Fruit fly (Drosophila melanogaster) whole organism, prepupa: ENCODE results near the gene CG11892.

Experiments used
- Blimp-1 ChIP-seq: fragments of 200-800 bp; sonication (Bioruptor generic); optimal IDR thresholded peaks from 3 replicates; lab custom pipeline; 2017; ENCODE audit warnings: missing biosample characterization, missing genetic modification characterization, mild to moderate bottlenecking, moderate library complexity, missing genetic modification reagents
- CG10631 ChIP-seq: fragments of 200-800 bp; sonication (Bioruptor generic); optimal IDR thresholded peaks from 2 replicates; lab custom pipeline; 2016; ENCODE audit warnings: missing biosample characterization, missing genetic modification characterization
- CG11294 ChIP-seq: fragments of 200-800 bp; sonication (Bioruptor generic); IDR thresholded peaks from 2 replicates; pipeline ENCODE4 v1.3.6; 2022; ENCODE audit warnings: missing biosample characterization, missing genetic modification characterization
- CG11762 ChIP-seq: fragments of 200-800 bp; sonication (Bioruptor generic); optimal IDR thresholded peaks from 3 replicates; lab custom pipeline; 2016; ENCODE audit warnings: missing biosample characterization, missing genetic modification characterization; ENCODE audit not compliant: insufficient read depth
- CG11902 ChIP-seq: fragments of 200-800 bp; sonication (Bioruptor generic); optimal IDR thresholded peaks from 3 replicates; lab custom pipeline; 2016; ENCODE audit warnings: missing biosample characterization, missing genetic modification characterization
- CG15336 ChIP-seq: fragments of 200-800 bp; sonication (Bioruptor generic); IDR thresholded peaks from 2 replicates; pipeline ENCODE4 v1.3.6; 2022; ENCODE audit warnings: missing biosample characterization, missing genetic modification characterization
- CG3032 ChIP-seq: fragments of 200-800 bp; optimal IDR thresholded peaks from 2 replicates; lab custom pipeline; 2019; ENCODE audit warnings: missing biosample characterization, mild to moderate bottlenecking, missing genetic modification characterization, moderate library complexity
- CG31627 ChIP-seq: fragments of 200-800 bp; sonication (Bioruptor generic); optimal IDR thresholded peaks from 3 replicates; lab custom pipeline; 2016; ENCODE audit warnings: missing biosample characterization, missing genetic modification characterization
- CG34406 ChIP-seq: fragments of 200-800 bp; sonication (Bioruptor generic); optimal IDR thresholded peaks from 3 replicates; lab custom pipeline; 2016; ENCODE audit warnings: missing biosample characterization, missing genetic modification characterization
- CG3919 ChIP-seq: fragments of 200-800 bp; sonication (Bioruptor generic); optimal IDR thresholded peaks from 3 replicates; lab custom pipeline; 2016; ENCODE audit warnings: missing biosample characterization, missing genetic modification characterization
- CG4318 ChIP-seq: fragments of 200-800 bp; sonication (Bioruptor generic); optimal IDR thresholded peaks from 3 replicates; lab custom pipeline; 2017; ENCODE audit warnings: missing biosample characterization, mild to moderate bottlenecking, missing genetic modification characterization
- CG6276 ChIP-seq: fragments of 200-800 bp; sonication (Bioruptor generic); optimal IDR thresholded peaks from 2 replicates; lab custom pipeline; 2017; ENCODE audit warnings: missing biosample characterization, mild to moderate bottlenecking, missing genetic modification characterization
- CG6792 ChIP-seq: fragments of 200-800 bp; sonication (Bioruptor generic); optimal IDR thresholded peaks from 3 replicates; lab custom pipeline; 2016; ENCODE audit warnings: missing biosample characterization, missing genetic modification characterization
- CG7368 ChIP-seq: fragments of 200-800 bp; sonication (Bioruptor generic); optimal IDR thresholded peaks from 3 replicates; lab custom pipeline; 2016; ENCODE audit warnings: missing biosample characterization, missing genetic modification characterization
- CG8632 ChIP-seq: fragments of 200-800 bp; sonication (Bioruptor generic); optimal IDR thresholded peaks from 3 replicates; lab custom pipeline; 2016; ENCODE audit warnings: missing biosample characterization, missing genetic modification characterization
- CG9139 ChIP-seq: fragments of 200-800 bp; sonication (Bioruptor generic); optimal IDR thresholded peaks from 3 replicates; lab custom pipeline; 2017; ENCODE audit warnings: missing biosample characterization, mild to moderate bottlenecking, missing genetic modification characterization
- Eip93F ChIP-seq: fragments of 200-800 bp; sonication (Bioruptor generic); optimal IDR thresholded peaks from 2 replicates; lab custom pipeline; 2016; ENCODE audit warnings: missing biosample characterization, mild to moderate bottlenecking, missing genetic modification characterization
- Hr39 ChIP-seq: fragments of 200-800 bp; sonication (Bioruptor generic); optimal IDR thresholded peaks from 2 replicates; lab custom pipeline; 2016; ENCODE audit warnings: missing biosample characterization, missing genetic modification characterization
- Hr4 ChIP-seq: fragments of 200-800 bp; sonication (Bioruptor generic); optimal IDR thresholded peaks from 3 replicates; lab custom pipeline; 2016; ENCODE audit warnings: missing biosample characterization, missing genetic modification characterization
- Lpt ChIP-seq: fragments of 200-800 bp; sonication (Bioruptor generic); optimal IDR thresholded peaks from 3 replicates; lab custom pipeline; 2016; ENCODE audit warnings: missing biosample characterization, missing genetic modification characterization
- OdsH ChIP-seq: fragments of 200-800 bp; sonication (Bioruptor generic); optimal IDR thresholded peaks from 3 replicates; lab custom pipeline; 2016; ENCODE audit warnings: missing biosample characterization, missing genetic modification characterization
- Sox14 ChIP-seq: fragments of 200-800 bp; sonication (Bioruptor generic); optimal IDR thresholded peaks from 3 replicates; lab custom pipeline; 2016; ENCODE audit warnings: missing biosample characterization, missing genetic modification characterization
- Sox15 ChIP-seq: fragments of 200-800 bp; sonication (Bioruptor generic); optimal IDR thresholded peaks from 3 replicates; lab custom pipeline; 2016; ENCODE audit warnings: missing biosample characterization, missing genetic modification characterization
- achi ChIP-seq: fragments of 200-800 bp; sonication (Bioruptor generic); optimal IDR thresholded peaks from 3 replicates; lab custom pipeline; 2016; ENCODE audit warnings: missing biosample characterization, missing genetic modification characterization
- acj6 ChIP-seq: fragments of 200-800 bp; sonication (Bioruptor generic); optimal IDR thresholded peaks from 3 replicates; lab custom pipeline; 2016; ENCODE audit warnings: missing biosample characterization, missing genetic modification characterization
- cyc ChIP-seq: fragments of 200-800 bp; sonication (Bioruptor generic); optimal IDR thresholded peaks from 3 replicates; lab custom pipeline; 2016; ENCODE audit warnings: missing biosample characterization, missing genetic modification characterization
- dac ChIP-seq: fragments of 200-800 bp; sonication (Bioruptor generic); optimal IDR thresholded peaks from 2 replicates; lab custom pipeline; 2017; ENCODE audit warnings: missing biosample characterization, mild to moderate bottlenecking, missing genetic modification characterization
- dsx ChIP-seq: fragments of 200-800 bp; optimal IDR thresholded peaks from 3 replicates; lab custom pipeline; 2019; ENCODE audit warnings: missing biosample characterization, mild to moderate bottlenecking, missing genetic modification characterization, moderate library complexity; ENCODE audit not compliant: poor library complexity, severe bottlenecking
- esn ChIP-seq: fragments of 200-800 bp; sonication (Bioruptor generic); optimal IDR thresholded peaks from 2 replicates; lab custom pipeline; 2016; ENCODE audit warnings: missing biosample characterization, mild to moderate bottlenecking, missing genetic modification characterization, moderate library complexity
- fd85E ChIP-seq: fragments of 200-800 bp; sonication (Bioruptor generic); optimal IDR thresholded peaks from 3 replicates; lab custom pipeline; 2016; ENCODE audit warnings: missing biosample characterization, missing genetic modification characterization
- fkh ChIP-seq: fragments of 200-800 bp; sonication (Bioruptor generic); optimal IDR thresholded peaks from 3 replicates; lab custom pipeline; 2017; ENCODE audit warnings: missing biosample characterization, mild to moderate bottlenecking, missing genetic modification characterization, moderate library complexity
- lz ChIP-seq: fragments of 200-800 bp; sonication (Bioruptor generic); optimal IDR thresholded peaks from 3 replicates; lab custom pipeline; 2016; ENCODE audit warnings: missing biosample characterization, missing genetic modification characterization
- pdm3 ChIP-seq: fragments of 200-800 bp; sonication (Bioruptor generic); optimal IDR thresholded peaks from 3 replicates; lab custom pipeline; 2016; ENCODE audit warnings: missing biosample characterization, missing genetic modification characterization
- salr ChIP-seq, 2 experiments: fragments of 200-800 bp; sonication (Bioruptor generic); optimal IDR thresholded peaks; 3 replicates each; lab custom pipeline; 2016 to 2018; ENCODE audit warnings: missing biosample characterization in 2 of 2, missing genetic modification characterization in 2 of 2, mild to moderate bottlenecking in 1 of 2
- ss ChIP-seq, 2 experiments: fragments of 200-800 bp; sonication (Bioruptor generic); optimal IDR thresholded peaks; 2 replicates in 1 of 2; 3 replicates in 1 of 2; lab custom pipeline; 2017 to 2018; ENCODE audit warnings: mild to moderate bottlenecking in 2 of 2, missing biosample characterization in 2 of 2, missing genetic modification characterization in 2 of 2, moderate library complexity in 1 of 2
- svp ChIP-seq: fragments of 200-800 bp; sonication (Bioruptor generic); peaks from one replicate; lab custom pipeline; 2016; ENCODE audit warnings: missing biosample characterization, missing genetic modification characterization
- topi ChIP-seq: fragments of 200-800 bp; sonication (Bioruptor generic); optimal IDR thresholded peaks from 3 replicates; lab custom pipeline; 2016; ENCODE audit warnings: missing biosample characterization, missing genetic modification characterization
- vri ChIP-seq: fragments of 200-800 bp; sonication (Bioruptor generic); optimal IDR thresholded peaks from 3 replicates; lab custom pipeline; 2016; ENCODE audit warnings: missing biosample characterization, mild to moderate bottlenecking, missing genetic modification characterization

The CG11892 gene

dm6 chr3R:25292864-25293284 lies 11.5 kb downstream of the CG11892 start, which contains the start of gene CG31098 (continued):
- no peak for TF ChIP-seq Hr4 (GFP tag; lab: Kevin White, UChicago)
- TF ChIP-seq fd85E (GFP tag; lab: Kevin White, UChicago): no peak
- no peak for TF ChIP-seq CG8632 (GFP tag; lab: Kevin White, UChicago)
- TF ChIP-seq Hr39: no peak
- no peak for TF ChIP-seq Sox14 (GFP tag; lab: Kevin White, UChicago)
- TF ChIP-seq cyc (GFP tag; lab: Kevin White, UChicago): no peak
- TF ChIP-seq Sox15 (GFP tag; lab: Kevin White, UChicago): no peak
- TF ChIP-seq lz (GFP tag; lab: Kevin White, UChicago): no peak
- TF ChIP-seq CG4318 (GFP tag; lab: Kevin White, UChicago): no peak
- no peak for TF ChIP-seq pdm3 (GFP tag; lab: Kevin White, UChicago)
- TF ChIP-seq Eip93F (GFP tag; lab: Kevin White, UChicago): peak; percentile 25
- TF ChIP-seq acj6 (GFP tag; lab: Kevin White, UChicago): no peak
- no peak for TF ChIP-seq CG7368
- TF ChIP-seq Blimp-1 (GFP tag; lab: Kevin White, UChicago): no peak
- TF ChIP-seq ss (GFP tag; optimal IDR thresholded peaks at IDR 0.05; lab: Kevin White, UChicago): no peak
- TF ChIP-seq CG34406 (GFP tag; lab: Kevin White, UChicago): no peak
- TF ChIP-seq dac (GFP tag; lab: Kevin White, UChicago): no peak
- TF ChIP-seq CG6276 (GFP tag; lab: Kevin White, UChicago): peak; percentile 32
- TF ChIP-seq salr (GFP tag; optimal IDR thresholded peaks at IDR 0.05; lab: Kevin White, UChicago): no peak
- TF ChIP-seq fkh (GFP tag; lab: Kevin White, UChicago): peak; percentile 75
- TF ChIP-seq CG3919 (GFP tag; lab: Kevin White, UChicago): no peak
- TF ChIP-seq CG11294: no peak

- TF ChIP-seq CG7368 (no peak), CG9139 (GFP tag; lab: Kevin White, UChicago) (no peak), CG31627 (GFP tag; lab: Kevin White, UChicago) (no peak), ss (GFP tag; optimal IDR thresholded peaks at IDR 0.05; lab: Kevin White, UChicago) (peak in 1 of 2 experiments; percentile 4), CG11762 (no peak), acj6 (GFP tag; lab: Kevin White, UChicago) (no peak), CG11902 (GFP tag; lab: Kevin White, UChicago) (no peak), vri (GFP tag; lab: Kevin White, UChicago) (peak; percentile 79), Hr39 (no peak), Lpt (GFP tag; lab: Kevin White, UChicago) (no peak), salr (GFP tag; optimal IDR thresholded peaks at IDR 0.05; lab: Kevin White, UChicago) (no peak), achi (GFP tag; lab: Kevin White, UChicago) (no peak), svp (GFP tag; lab: Kevin White, UChicago) (peak; percentile 90), CG34406 (GFP tag; lab: Kevin White, UChicago) (no peak), CG15336 (no peak), CG10631 (GFP tag; lab: Kevin White, UChicago) (no peak), CG8632 (GFP tag; lab: Kevin White, UChicago) (no peak), CG11294 (no peak), OdsH (GFP tag; lab: Kevin White, UChicago) (no peak), Sox14 (GFP tag; lab: Kevin White, UChicago) (no peak), fkh (GFP tag; lab: Kevin White, UChicago) (no peak), dsx (GFP tag; lab: Kevin White, UChicago) (no peak), CG6792 (GFP tag; lab: Kevin White, UChicago) (no peak), Blimp-1 (GFP tag; lab: Kevin White, UChicago) (no peak), dac (GFP tag; lab: Kevin White, UChicago) (no peak), Hr4 (GFP tag; lab: Kevin White, UChicago) (no peak), CG6276 (GFP tag; lab: Kevin White, UChicago) (peak; percentile 21), esn (GFP tag; lab: Kevin White, UChicago) (peak; percentile 5), CG3032 (tag; lab: Kevin White, UChicago) (no peak), topi (no peak)
Observed at dm6 chr3R:25295320-25296020, 14.1 kb downstream of the CG11892 start, which contains the start of gene CG31102. TSS of gene CG31102 (minus strand) at chr3R:25295594.
